Worm (Caenorhabditis elegans) whole organism, L4 larva: ENCODE results near the gene Y45F10A.7.

Experiments
- ZK337.2 ChIP-seq: fragments of 200-800 bp; sonication (Bioruptor generic); IDR thresholded peaks from 2 replicates; pipeline ENCODE4 v1.3.6; 2022; ENCODE audit warnings: missing genetic modification reagents, missing genetic modification characterization, missing compliant biosample characterization
- ceh-32 ChIP-seq: sonication (generic microtip); optimal IDR thresholded peaks from 2 replicates; lab custom pipeline; 2016; ENCODE audit warnings: mild to moderate bottlenecking, missing genetic modification characterization, missing compliant biosample characterization; ENCODE audit not compliant: poor library complexity
- ces-1 ChIP-seq: fragments of 150-350 bp; sonication (generic microtip); optimal IDR thresholded peaks from 4 replicates; lab custom pipeline; 2014; ENCODE audit warnings: missing biosample characterization, missing genetic modification reagents, missing genetic modification characterization
- dpl-1 ChIP-seq: fragments of 150-350 bp; optimal IDR thresholded peaks from 2 replicates; lab custom pipeline; 2014; ENCODE audit warnings: missing biosample characterization, missing genetic modification reagents, missing genetic modification characterization
- lin-39 ChIP-seq: fragments of 150-350 bp; optimal IDR thresholded peaks from 2 replicates; lab custom pipeline; 2014; ENCODE audit warnings: missing biosample characterization, missing genetic modification reagents, missing genetic modification characterization
- lir-3 ChIP-seq: sonication (generic microtip); optimal IDR thresholded peaks from 2 replicates; lab custom pipeline; 2016; ENCODE audit warnings: mild to moderate bottlenecking, missing genetic modification characterization, missing compliant biosample characterization
- lsy-2 ChIP-seq, 2 experiments: fragments of 150-350 bp in 1 of 2; sonication (generic microtip) in 1 of 2; optimal IDR thresholded peaks; 2 replicates each; lab custom pipeline; 2014 to 2017; ENCODE audit warnings: missing biosample characterization in 2 of 2, missing genetic modification characterization in 2 of 2
- nhr-25 ChIP-seq: sonication (generic microtip); optimal IDR thresholded peaks from 2 replicates; lab custom pipeline; 2017; ENCODE audit warnings: missing genetic modification characterization, mild to moderate bottlenecking, missing compliant biosample characterization, antibody characterized with exemption, moderate library complexity, borderline replicate concordance; ENCODE audit not compliant: insufficient read depth
- nhr-28 ChIP-seq: fragments of 150-350 bp; optimal IDR thresholded peaks from 2 replicates; lab custom pipeline; 2014; ENCODE audit warnings: missing biosample characterization, missing genetic modification characterization
- nhr-76 ChIP-seq: fragments of 150-350 bp; optimal IDR thresholded peaks from 2 replicates; lab custom pipeline; 2014; ENCODE audit warnings: missing biosample characterization, missing genetic modification characterization
- rbr-2 ChIP-seq: sonication (generic microtip); optimal IDR thresholded peaks from 2 replicates; lab custom pipeline; 2016; ENCODE audit warnings: missing genotype, missing genetic modification characterization, missing compliant biosample characterization
- snpc-1.2 ChIP-seq: fragments of 200-800 bp; sonication (Bioruptor generic); IDR thresholded peaks from 2 replicates; pipeline ENCODE4 v1.3.6; 2022; ENCODE audit warnings: missing genetic modification reagents, missing genetic modification characterization, missing compliant biosample characterization
- tag-97 ChIP-seq: fragments of 200-800 bp; sonication (Bioruptor generic); IDR thresholded peaks from 2 replicates; pipeline ENCODE4 v1.3.6; 2022; ENCODE audit warnings: missing genetic modification characterization, missing compliant biosample characterization
- unc-130 ChIP-seq: sonication (generic microtip); optimal IDR thresholded peaks from 2 replicates; lab custom pipeline; 2016; ENCODE audit warnings: missing genetic modification reagents, missing genetic modification characterization, missing compliant biosample characterization

DNA sequence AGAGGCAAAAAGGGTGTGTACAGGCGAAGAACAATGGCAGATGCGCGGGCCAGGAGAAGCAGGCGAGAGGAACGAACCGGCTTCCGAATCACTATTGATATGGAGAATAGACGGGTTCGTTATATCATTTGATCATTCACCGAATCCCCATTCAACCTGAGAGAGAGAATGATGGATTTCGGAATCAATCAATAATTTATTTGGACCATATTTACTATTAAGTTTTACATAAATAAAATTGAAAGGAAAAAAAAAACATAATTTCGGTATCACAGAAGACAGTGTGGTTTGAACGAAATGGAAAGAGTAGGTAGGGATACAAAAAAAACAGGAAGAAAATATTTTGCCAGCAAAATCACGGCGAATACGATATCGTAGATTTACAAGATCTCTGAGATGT lies 47.1 kb upstream of the Y45F10A.7 start, which contains the start of gene mam-3:
- no peak for TF ChIP-seq nhr-28 (tag; lab: Kevin White, UChicago)
- TF ChIP-seq lir-3 (tag; lab: Kevin White, UChicago): no peak
- no peak for TF ChIP-seq lin-39 (tag; lab: Kevin White, UChicago)
- no peak for TF ChIP-seq lsy-2 (tag; optimal IDR thresholded peaks at IDR 0.05; lab: Kevin White, UChicago)
- no peak for TF ChIP-seq ces-1
- no peak for TF ChIP-seq nhr-76 (tag; lab: Kevin White, UChicago)
- no peak for TF ChIP-seq snpc-1.2 (GFP tag; lab: Robert Waterston, UW)
- TF ChIP-seq tag-97 (GFP tag; lab: Robert Waterston, UW): no peak
- no peak for TF ChIP-seq nhr-25
- TF ChIP-seq unc-130 (GFP tag; lab: Kevin White, UChicago): no peak
- no peak for TF ChIP-seq ceh-32 (tag; lab: Kevin White, UChicago)
- TF ChIP-seq rbr-2: no peak
- no peak for TF ChIP-seq dpl-1
- no peak for TF ChIP-seq ZK337.2 (GFP tag; lab: Robert Waterston, UW)
